Worm (Caenorhabditis elegans) whole organism, L1 larva: ENCODE results near the gene chil-9.

Experiments
- fkh-10 ChIP-seq: sonication (generic microtip); optimal IDR thresholded peaks from 2 replicates; lab custom pipeline; 2017; ENCODE audit warnings: missing biosample characterization, missing genetic modification reagents, missing genetic modification characterization
- lsy-2 ChIP-seq, 2 experiments: fragments of 150-350 bp; optimal IDR thresholded peaks; 2 replicates each; lab custom pipeline; 2014; ENCODE audit warnings: missing biosample characterization in 2 of 2, missing genetic modification characterization in 2 of 2
- nhr-11 ChIP-seq: fragments of 150-350 bp; optimal IDR thresholded peaks from 2 replicates; lab custom pipeline; 2014; ENCODE audit warnings: missing biosample characterization, missing genetic modification characterization
- nhr-20 ChIP-seq: sonication (generic microtip); optimal IDR thresholded peaks from 2 replicates; lab custom pipeline; 2016; ENCODE audit warnings: mild to moderate bottlenecking, missing genetic modification characterization, missing compliant biosample characterization
- nhr-28 ChIP-seq: fragments of 150-350 bp; optimal IDR thresholded peaks from 2 replicates; lab custom pipeline; 2014; ENCODE audit warnings: missing biosample characterization, missing genetic modification characterization
- nhr-76 ChIP-seq: sonication (generic microtip); optimal IDR thresholded peaks from 2 replicates; lab custom pipeline; 2017; ENCODE audit warnings: missing biosample characterization, missing genetic modification characterization
- nhr-77 ChIP-seq: fragments of 150-350 bp; optimal IDR thresholded peaks from 2 replicates; lab custom pipeline; 2014; ENCODE audit warnings: missing biosample characterization, missing genetic modification characterization
- zag-1 ChIP-seq: fragments of 150-350 bp; optimal IDR thresholded peaks from 2 replicates; lab custom pipeline; 2014; ENCODE audit warnings: missing biosample characterization, missing genetic modification characterization
- ztf-11 ChIP-seq, 2 experiments: sonication (generic microtip); optimal IDR thresholded peaks; 2 replicates each; lab custom pipeline; 2016 to 2017; ENCODE audit warnings: missing genetic modification characterization in 2 of 2, missing biosample characterization in 1 of 2, missing compliant biosample characterization in 1 of 2

- TF ChIP-seq nhr-28 (tag; lab: Kevin White, UChicago) (no peak), fkh-10 (GFP tag; lab: Kevin White, UChicago) (no peak), lsy-2 (tag; optimal IDR thresholded peaks at IDR 0.05; lab: Kevin White, UChicago) (no peak), ztf-11 (tag; optimal IDR thresholded peaks at IDR 0.05; lab: Kevin White, UChicago) (no peak), nhr-76 (tag; lab: Kevin White, UChicago) (no peak), zag-1 (tag; lab: Kevin White, UChicago) (no peak), nhr-20 (tag; lab: Kevin White, UChicago) (no peak), nhr-11 (no peak), nhr-77 (tag; lab: Kevin White, UChicago) (no peak)
Measured at ce11 chrII:9833855-9834254, 11.3 kb downstream of the chil-9 start, which contains the start of gene ZK938.3.
